Fruit fly (Drosophila melanogaster): ENCODE data around the gene Abcd3.

Gene Abcd3

dm6 chrX:19752344-19752743 lies 1.8 kb downstream of the Abcd3 start (continued):
- TF ChIP-seq unpg (GFP tag; optimal IDR thresholded peaks at IDR 0.05) (no peak), odd (GFP tag; optimal IDR thresholded peaks at IDR 0.05) (no peak), CG9609 (GFP tag; optimal IDR thresholded peaks at IDR 0.05) (no peak), otp (GFP tag; IDR thresholded peaks at IDR 0.05) (no peak), mirr (GFP tag; optimal IDR thresholded peaks at IDR 0.05) (peak; percentile 95), CG6689 (GFP tag; IDR thresholded peaks at IDR 0.05) (no peak), CG13123 (GFP tag; optimal IDR thresholded peaks at IDR 0.05) (no peak), crc (GFP tag; optimal IDR thresholded peaks at IDR 0.05) (no peak), ken (GFP tag; IDR thresholded peaks at IDR 0.05) (no peak), nerfin-1 (tag; optimal IDR thresholded peaks at IDR 0.05) (no peak), CG34376 (GFP tag; optimal IDR thresholded peaks at IDR 0.05) (peak; percentile 1)

dm6 chrX:19753710-19754109 lies 3.1 kb downstream of the Abcd3 start:
- TF ChIP-seq sd (tag; optimal IDR thresholded peaks at IDR 0.05) (no peak), toy (GFP tag; IDR thresholded peaks at IDR 0.05) (0 out of 2 replicates have a peak, but pooled peaks have one; percentile 7), kni (GFP tag; optimal IDR thresholded peaks at IDR 0.05) (peak; percentile 43), Pdp1 (GFP tag; optimal IDR thresholded peaks at IDR 0.05) (peak in 1 of 2 experiments; percentile 97), CG12769 (tag; optimal IDR thresholded peaks at IDR 0.05) (peak; percentile 73)

DNA sequence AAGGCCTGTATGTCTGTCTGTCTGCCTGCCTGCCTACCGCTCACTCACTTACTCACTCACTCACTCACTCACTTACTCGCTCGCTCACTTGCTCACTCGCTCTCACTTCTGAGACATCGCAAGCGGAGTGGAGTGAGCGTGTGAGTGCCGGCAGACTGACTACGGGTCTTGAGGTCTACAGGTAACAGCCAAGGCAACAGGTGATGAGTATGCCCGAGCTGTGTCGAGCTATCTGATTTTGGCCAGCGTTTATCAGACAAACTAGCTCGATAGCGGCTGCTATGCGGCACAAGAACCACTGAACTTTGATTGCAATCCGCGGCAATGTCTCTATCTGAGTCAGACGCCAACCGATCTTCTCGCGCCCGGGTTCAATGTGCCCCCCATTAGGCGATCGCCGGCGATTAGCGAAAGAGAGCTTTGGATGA lies 3.6 kb downstream of the Abcd3 start:
- TF ChIP-seq ken (GFP tag; IDR thresholded peaks at IDR 0.05) = no peak
- no peak for TF ChIP-seq CG10959 (GFP tag; IDR thresholded peaks at IDR 0.05)
- TF ChIP-seq lab (GFP tag; optimal IDR thresholded peaks at IDR 0.05) = peak; percentile 28
- TF ChIP-seq tll (GFP tag; optimal IDR thresholded peaks at IDR 0.05) = peak in 1 of 2 experiments; percentile 25
- TF ChIP-seq nmo (GFP tag; optimal IDR thresholded peaks at IDR 0.05) = no peak
- peak; percentile 34 to 47 for TF ChIP-seq Trl (optimal IDR thresholded peaks at IDR 0.05)
- TF ChIP-seq Trl (GFP tag; optimal IDR thresholded peaks at IDR 0.05) = no peak
- no peak for TF ChIP-seq Hr3 (GFP tag; optimal IDR thresholded peaks at IDR 0.05)
- no peak for TF ChIP-seq kah (GFP tag; optimal IDR thresholded peaks at IDR 0.05)
- no peak for TF ChIP-seq HLH3B (GFP tag; IDR thresholded peaks at IDR 0.05)
- TF ChIP-seq CG15479 (GFP tag; optimal IDR thresholded peaks at IDR 0.05) = peak; percentile 21
- TF ChIP-seq ssp (GFP tag; IDR thresholded peaks at IDR 0.05) = no peak
- 0 out of 2 replicates have a peak, but pooled peaks have one; percentile 10 for TF ChIP-seq Drgx (GFP tag; IDR thresholded peaks at IDR 0.05)
- 0 out of 2 replicates have a peak, but pooled peaks have one; percentile 16 for TF ChIP-seq Scr (GFP tag; IDR thresholded peaks at IDR 0.05; ENCODE audit: partially characterized antibody)
- no peak for TF ChIP-seq E2f2 (GFP tag; IDR thresholded peaks at IDR 0.05)
- TF ChIP-seq sd (tag; optimal IDR thresholded peaks at IDR 0.05) = peak; percentile 36
- no peak for TF ChIP-seq BEAF-32 (GFP tag; optimal IDR thresholded peaks at IDR 0.05)
- peak; percentile 64 for TF ChIP-seq CG8478 (optimal IDR thresholded peaks at IDR 0.05)
- TF ChIP-seq bcd (GFP tag; optimal IDR thresholded peaks at IDR 0.05) = no peak
- TF ChIP-seq Hr78 (GFP tag; optimal IDR thresholded peaks at IDR 0.05) = peak in 1 of 2 experiments; percentile 63
- peak; percentile 99 for TF ChIP-seq grn (GFP tag; optimal IDR thresholded peaks at IDR 0.05)
- no peak for TF ChIP-seq CG8290 (GFP tag; optimal IDR thresholded peaks at IDR 0.05)
- no peak for TF ChIP-seq CG8290 (tag; optimal IDR thresholded peaks at IDR 0.05)
- TF ChIP-seq nerfin-1 (tag; optimal IDR thresholded peaks at IDR 0.05) = no peak
- TF ChIP-seq CG33213 (GFP tag; optimal IDR thresholded peaks at IDR 0.05) = no peak
- no peak for TF ChIP-seq zf30C (GFP tag; optimal IDR thresholded peaks at IDR 0.05)
- no peak for TF ChIP-seq odd (GFP tag; optimal IDR thresholded peaks at IDR 0.05)
- TF ChIP-seq aop (GFP tag; IDR thresholded peaks at IDR 0.05) = no peak
- TF ChIP-seq ewg (GFP tag; optimal IDR thresholded peaks at IDR 0.05) = no peak
- no peak for TF ChIP-seq disco-r (GFP tag; optimal IDR thresholded peaks at IDR 0.05)
- TF ChIP-seq CG1832 (GFP tag; optimal IDR thresholded peaks at IDR 0.05) = peak; percentile 58
- no peak for TF ChIP-seq crc (GFP tag; optimal IDR thresholded peaks at IDR 0.05)
- no peak for TF ChIP-seq corto (GFP tag; optimal IDR thresholded peaks at IDR 0.05)
- peak; percentile 20 for TF ChIP-seq CG13287 (GFP tag; IDR thresholded peaks at IDR 0.05; ENCODE audit: partially characterized antibody)
- no peak for TF ChIP-seq Doc3 (GFP tag; IDR thresholded peaks at IDR 0.05; ENCODE audit: partially characterized antibody)
- TF ChIP-seq CG11247 (GFP tag; IDR thresholded peaks at IDR 0.05) = no peak
